Fruit fly (Drosophila melanogaster): ENCODE results near the gene CG7567.

Gene CG7567

DNA sequence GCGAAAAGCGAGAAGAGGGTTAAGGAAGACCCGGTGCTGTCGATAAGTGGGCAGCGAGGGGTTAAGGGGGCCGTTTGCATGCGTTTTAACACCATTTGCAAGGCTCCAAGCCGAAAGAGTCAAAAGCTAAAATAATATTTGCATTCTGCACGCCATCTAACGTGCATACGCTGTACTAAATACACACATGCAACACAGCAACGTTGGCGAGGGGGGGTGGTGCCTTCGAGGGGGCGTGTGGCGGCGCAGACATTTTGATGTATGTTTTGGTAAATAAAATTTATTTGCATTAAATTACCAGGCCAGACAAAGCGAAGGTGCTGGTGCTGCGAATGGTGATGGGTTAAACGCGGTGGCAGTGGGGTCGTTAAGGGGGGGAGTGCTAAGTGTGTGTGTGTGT, 27.5 kb downstream of the CG7567 start:
- no peak for TF ChIP-seq h (optimal IDR thresholded peaks at IDR 0.05)
- TF ChIP-seq Sin3A (optimal IDR thresholded peaks at IDR 0.05), result no peak
- no peak for TF ChIP-seq ttk (optimal IDR thresholded peaks at IDR 0.05)

dm6 chr3R:29559444-29559976, 28.4 kb downstream of the CG7567 start:
- no peak for TF ChIP-seq Myc (optimal IDR thresholded peaks at IDR 0.05)
- no peak for TF ChIP-seq psq (optimal IDR thresholded peaks at IDR 0.05)
- no peak for TF ChIP-seq ttk (optimal IDR thresholded peaks at IDR 0.05)
- no peak for TF ChIP-seq insv (optimal IDR thresholded peaks at IDR 0.05)
- no peak for TF ChIP-seq h (optimal IDR thresholded peaks at IDR 0.05)
- TF ChIP-seq Sin3A (optimal IDR thresholded peaks at IDR 0.05), result no peak

DNA sequence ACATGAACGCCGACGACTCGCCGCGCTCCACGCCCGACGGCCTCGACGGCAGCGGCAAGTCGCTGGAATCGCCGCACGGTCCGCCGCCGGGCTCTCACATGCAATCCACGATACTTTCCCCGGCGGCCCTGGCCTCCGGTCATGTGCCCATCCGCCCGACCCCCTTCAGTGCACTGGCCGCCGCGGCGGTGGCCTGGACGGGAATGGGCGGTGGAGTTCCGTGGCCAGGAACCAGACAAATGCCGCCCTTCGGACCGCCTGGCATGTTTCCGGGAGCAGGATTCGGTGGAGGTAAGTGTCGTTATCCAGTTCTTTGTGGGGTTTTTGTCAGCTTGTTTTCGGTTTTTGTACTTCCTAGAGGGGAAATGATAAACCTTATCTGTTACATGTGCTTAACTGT, 30.3 kb downstream of the CG7567 start:
- TF ChIP-seq Sin3A (optimal IDR thresholded peaks at IDR 0.05) (no peak), h (optimal IDR thresholded peaks at IDR 0.05) (no peak), insv (optimal IDR thresholded peaks at IDR 0.05) (no peak), Myc (optimal IDR thresholded peaks at IDR 0.05) (no peak), ttk (optimal IDR thresholded peaks at IDR 0.05) (no peak), psq (optimal IDR thresholded peaks at IDR 0.05) (no peak)

- TF ChIP-seq Myc (optimal IDR thresholded peaks at IDR 0.05), result no peak
- no peak for TF ChIP-seq h (optimal IDR thresholded peaks at IDR 0.05)
- no peak for TF ChIP-seq ttk (optimal IDR thresholded peaks at IDR 0.05)
- TF ChIP-seq insv (optimal IDR thresholded peaks at IDR 0.05), result no peak
- no peak for TF ChIP-seq Sin3A (optimal IDR thresholded peaks at IDR 0.05)
- TF ChIP-seq psq (optimal IDR thresholded peaks at IDR 0.05), result no peak
Observed at dm6 chr3R:29556003-29556467, 31.9 kb downstream of the CG7567 start, which contains the start of gene Dr. Dr (plus strand) TSS chr3R:29556386.

- TF ChIP-seq psq (optimal IDR thresholded peaks at IDR 0.05) (no peak), h (optimal IDR thresholded peaks at IDR 0.05) (no peak)
Observed at dm6 chr3R:29552830-29553583, 34.9 kb downstream of the CG7567 start.

DNA sequence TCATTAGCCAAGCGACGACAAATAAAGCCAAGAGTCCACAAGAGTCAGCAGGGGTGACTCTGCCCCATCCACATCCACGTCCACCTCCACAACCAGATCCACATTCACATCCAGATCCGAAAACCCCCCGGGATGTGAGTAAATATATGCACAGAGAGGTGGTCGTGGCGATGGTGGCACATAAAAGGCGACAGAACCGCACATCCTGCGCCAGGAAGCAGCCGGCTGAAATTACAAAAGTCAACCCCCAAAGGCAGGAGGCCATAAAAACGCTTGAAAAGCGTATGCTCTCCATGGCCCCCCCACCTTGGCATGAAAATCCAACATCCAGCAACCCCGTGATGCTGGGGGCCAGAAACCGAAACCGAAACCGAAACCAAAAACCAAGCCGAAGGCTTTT, 37.2 kb downstream of the CG7567 start:
- no peak for TF ChIP-seq Myc (optimal IDR thresholded peaks at IDR 0.05)
- TF ChIP-seq psq (optimal IDR thresholded peaks at IDR 0.05), result no peak
- TF ChIP-seq h (optimal IDR thresholded peaks at IDR 0.05), result no peak

- TF ChIP-seq psq (optimal IDR thresholded peaks at IDR 0.05) (no peak), ttk (optimal IDR thresholded peaks at IDR 0.05) (no peak), insv (optimal IDR thresholded peaks at IDR 0.05) (no peak), Sin3A (optimal IDR thresholded peaks at IDR 0.05) (no peak), Myc (optimal IDR thresholded peaks at IDR 0.05) (no peak), h (optimal IDR thresholded peaks at IDR 0.05) (no peak)
Observed at dm6 chr3R:29549945-29550344, 38.0 kb downstream of the CG7567 start.

dm6 chr3R:29549157-29549556, 38.7 kb downstream of the CG7567 start:
- TF ChIP-seq Myc (optimal IDR thresholded peaks at IDR 0.05), result no peak
- TF ChIP-seq Sin3A (optimal IDR thresholded peaks at IDR 0.05), result no peak

- TF ChIP-seq h (optimal IDR thresholded peaks at IDR 0.05), result no peak
Observed at dm6 chr3R:29548751-29549150, 39.2 kb downstream of the CG7567 start.

- no peak for TF ChIP-seq Myc (optimal IDR thresholded peaks at IDR 0.05)
- no peak for TF ChIP-seq Sin3A (optimal IDR thresholded peaks at IDR 0.05)
- no peak for TF ChIP-seq insv (optimal IDR thresholded peaks at IDR 0.05)
- no peak for TF ChIP-seq h (optimal IDR thresholded peaks at IDR 0.05)
- no peak for TF ChIP-seq psq (optimal IDR thresholded peaks at IDR 0.05)
- TF ChIP-seq ttk (optimal IDR thresholded peaks at IDR 0.05), result no peak
Observed at dm6 chr3R:29547983-29548382, 39.9 kb downstream of the CG7567 start.

DNA sequence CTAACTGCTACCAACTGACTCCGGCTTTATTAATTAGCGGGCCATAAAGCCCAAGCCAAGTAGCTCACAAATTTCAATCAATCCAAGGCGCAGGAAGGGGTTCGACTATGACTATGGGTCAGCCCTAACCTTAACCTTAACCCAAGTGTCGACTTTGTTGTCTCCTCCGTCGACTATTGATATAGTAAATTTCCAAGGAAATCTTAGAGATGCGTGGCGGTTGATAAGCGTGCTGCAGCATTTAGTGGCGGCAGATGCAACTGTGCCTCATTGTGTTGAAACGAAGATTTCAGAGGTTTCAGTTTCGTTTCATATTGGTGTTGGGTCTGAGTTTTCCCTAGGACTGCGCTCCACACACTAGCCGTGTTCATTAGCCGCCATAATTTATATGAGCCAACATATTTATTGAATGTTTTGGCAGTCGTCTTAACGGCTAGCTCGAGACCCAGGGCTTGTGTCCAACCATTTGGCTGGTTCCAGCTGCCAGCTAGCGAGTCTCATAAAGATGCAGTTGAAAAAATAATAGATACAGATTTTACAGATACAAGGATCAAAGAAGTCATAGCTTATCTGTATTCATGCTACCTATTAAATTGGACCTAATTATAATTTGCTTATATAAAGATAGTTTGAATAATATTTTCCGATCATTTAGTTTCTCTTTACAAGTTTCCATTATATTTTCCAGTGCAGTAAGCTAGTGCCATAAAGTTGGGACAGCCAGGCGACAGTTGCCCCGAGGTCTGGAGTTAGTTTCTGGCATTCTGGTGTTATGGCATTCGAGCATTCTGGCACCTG, 40.5 kb downstream of the CG7567 start:
- no peak for TF ChIP-seq Myc (optimal IDR thresholded peaks at IDR 0.05)
- no peak for TF ChIP-seq insv (optimal IDR thresholded peaks at IDR 0.05)
- TF ChIP-seq Sin3A (optimal IDR thresholded peaks at IDR 0.05), result no peak
- no peak for TF ChIP-seq ttk (optimal IDR thresholded peaks at IDR 0.05)
- no peak for TF ChIP-seq h (optimal IDR thresholded peaks at IDR 0.05)
- TF ChIP-seq psq (optimal IDR thresholded peaks at IDR 0.05), result no peak

DNA sequence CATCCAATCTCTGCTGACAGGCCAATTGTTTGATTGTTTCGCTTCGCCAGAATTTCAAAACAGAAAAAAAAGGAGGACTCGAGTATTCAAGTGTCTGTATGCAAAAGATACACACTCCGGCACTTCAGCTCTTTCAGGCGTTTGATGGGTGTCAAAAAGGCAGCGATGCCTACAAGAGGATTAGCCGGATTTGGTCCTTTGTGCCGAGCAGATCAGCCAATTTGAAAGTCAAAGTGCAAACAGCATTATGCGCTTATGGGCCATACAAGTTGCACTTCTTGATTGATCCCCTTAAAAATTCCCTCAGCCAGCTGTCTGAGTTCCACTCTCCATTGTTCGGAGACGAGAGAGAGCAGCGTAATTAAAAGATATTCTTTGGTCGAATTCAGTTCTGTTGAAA, 41.5 kb downstream of the CG7567 start:
- TF ChIP-seq insv (optimal IDR thresholded peaks at IDR 0.05), result no peak

DNA sequence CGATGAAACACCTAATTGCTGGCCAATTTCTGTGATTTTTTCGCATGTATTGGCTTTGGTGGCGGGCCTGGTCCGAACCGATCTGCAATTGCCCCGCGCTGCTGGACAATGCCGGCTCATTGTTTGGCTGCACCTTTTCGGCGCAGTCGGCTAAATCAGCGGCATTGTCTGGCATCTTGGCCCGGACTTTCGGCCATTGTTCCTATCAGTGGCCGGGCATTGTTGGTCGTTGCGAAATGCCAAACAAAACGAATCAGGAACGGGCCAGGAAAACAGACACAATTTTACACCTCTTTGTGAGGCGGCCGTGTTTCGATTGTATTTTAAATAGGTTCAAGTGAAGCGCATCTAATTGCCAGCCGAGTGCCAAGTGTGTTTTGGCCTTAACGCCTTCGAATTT, 42.7 kb downstream of the CG7567 start:
- TF ChIP-seq Sin3A (optimal IDR thresholded peaks at IDR 0.05) (no peak), h (optimal IDR thresholded peaks at IDR 0.05) (no peak), psq (optimal IDR thresholded peaks at IDR 0.05) (no peak), insv (optimal IDR thresholded peaks at IDR 0.05) (no peak), Myc (optimal IDR thresholded peaks at IDR 0.05) (no peak), ttk (optimal IDR thresholded peaks at IDR 0.05) (no peak)

Data from Kc167 (cell line).